Fruit fly (Drosophila melanogaster): ENCODE data around the gene Fhos.

Gene Fhos

DNA sequence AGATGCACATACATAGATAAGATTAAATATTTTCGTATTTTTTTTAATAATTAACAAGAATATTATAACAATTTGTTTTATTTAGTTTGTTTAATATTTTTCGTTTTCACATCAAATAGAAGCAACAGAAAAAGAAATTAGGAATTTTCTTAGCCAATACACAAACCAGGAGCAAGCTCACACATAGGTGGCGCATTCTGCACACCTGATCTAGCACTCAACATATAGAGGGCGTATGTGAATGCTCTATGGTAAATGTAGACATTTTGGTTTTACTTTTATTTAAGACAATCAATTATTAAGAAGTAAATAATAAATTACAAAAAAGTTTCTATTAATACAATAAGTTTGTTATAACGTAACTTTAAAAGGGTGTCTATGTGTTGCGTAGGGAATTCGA is 4.6 kb upstream of the Fhos start (continued):
- TF ChIP-seq Hand (GFP tag; optimal IDR thresholded peaks at IDR 0.05) = no peak
- no peak for TF ChIP-seq ato (GFP tag; IDR thresholded peaks at IDR 0.05; ENCODE audit: partially characterized antibody)
- no peak for TF ChIP-seq CG3281 (GFP tag; optimal IDR thresholded peaks at IDR 0.05)
- no peak for TF ChIP-seq insv (GFP tag; optimal IDR thresholded peaks at IDR 0.05)
- no peak for TF ChIP-seq slp2 (GFP tag; optimal IDR thresholded peaks at IDR 0.05)
- no peak for TF ChIP-seq CG11398 (GFP tag; optimal IDR thresholded peaks at IDR 0.05)
- TF ChIP-seq seq (GFP tag; IDR thresholded peaks at IDR 0.05) = no peak
- TF ChIP-seq amos (GFP tag; IDR thresholded peaks at IDR 0.05; ENCODE audit: partially characterized antibody) = peak; percentile 34
- no peak for TF ChIP-seq NK7.1 (GFP tag; optimal IDR thresholded peaks at IDR 0.05)
- TF ChIP-seq NC2α (GFP tag; optimal IDR thresholded peaks at IDR 0.05) = no peak
- no peak for TF ChIP-seq ro (GFP tag; IDR thresholded peaks at IDR 0.05)
- no peak for TF ChIP-seq CG13287 (GFP tag; IDR thresholded peaks at IDR 0.05; ENCODE audit: partially characterized antibody)
- no peak for TF ChIP-seq crp (GFP tag; optimal IDR thresholded peaks at IDR 0.05)
- peak; percentile 34 for TF ChIP-seq nmo (GFP tag; optimal IDR thresholded peaks at IDR 0.05)
- TF ChIP-seq eve (GFP tag; optimal IDR thresholded peaks at IDR 0.05) = no peak
- no peak for TF ChIP-seq CG7987 (GFP tag; optimal IDR thresholded peaks at IDR 0.05)
- TF ChIP-seq ap (GFP tag; IDR thresholded peaks at IDR 0.05) = 0 out of 2 replicates have a peak, but pooled peaks have one; percentile 14
- TF ChIP-seq CG9215 (GFP tag; IDR thresholded peaks at IDR 0.05) = peak; percentile 35; the same call in 1 of the 2 replicates
- no peak for TF ChIP-seq D19A (tag; optimal IDR thresholded peaks at IDR 0.05)
- no peak for TF ChIP-seq CG13624 (GFP tag; optimal IDR thresholded peaks at IDR 0.05)
- no peak for TF ChIP-seq Jarid2 (GFP tag; optimal IDR thresholded peaks at IDR 0.05)
- peak; percentile 26 for TF ChIP-seq CG30403 (GFP tag; optimal IDR thresholded peaks at IDR 0.05)
- TF ChIP-seq Nf-YC (tag; optimal IDR thresholded peaks at IDR 0.05) = no peak
- no peak for TF ChIP-seq HmgD (GFP tag; optimal IDR thresholded peaks at IDR 0.05)
- no peak for TF ChIP-seq Hr51 (GFP tag; optimal IDR thresholded peaks at IDR 0.05)
- no peak for TF ChIP-seq CG10274 (GFP tag; optimal IDR thresholded peaks at IDR 0.05)
- TF ChIP-seq CG2875 (GFP tag; optimal IDR thresholded peaks at IDR 0.05) = no peak
- no peak for TF ChIP-seq croc (GFP tag; conservative IDR thresholded peaks at IDR 0.05)
- TF ChIP-seq pfk (GFP tag; optimal IDR thresholded peaks at IDR 0.05) = no peak
- TF ChIP-seq CG3847 (GFP tag; IDR thresholded peaks at IDR 0.05) = peak; percentile 53
- no peak for TF ChIP-seq twi (tag; optimal IDR thresholded peaks at IDR 0.05)
- no peak for TF ChIP-seq Bdp1 (GFP tag; optimal IDR thresholded peaks at IDR 0.05)
- no peak; the same call in 1 of the 2 replicates for TF ChIP-seq Ravus (GFP tag; IDR thresholded peaks at IDR 0.05)
- no peak for TF ChIP-seq aop (GFP tag; IDR thresholded peaks at IDR 0.05)
- TF ChIP-seq CG13424 (tag; optimal IDR thresholded peaks at IDR 0.05) = no peak
- no peak for TF ChIP-seq lola (GFP tag; optimal IDR thresholded peaks at IDR 0.05)
- peak; percentile 24 for TF ChIP-seq CG17829 (tag; optimal IDR thresholded peaks at IDR 0.05)
- no peak for TF ChIP-seq pum (GFP tag; optimal IDR thresholded peaks at IDR 0.05)
- TF ChIP-seq CrebB (tag; optimal IDR thresholded peaks at IDR 0.05) = no peak
- TF ChIP-seq zen (tag; optimal IDR thresholded peaks at IDR 0.05) = peak; percentile 22
- TF ChIP-seq repo (GFP tag; optimal IDR thresholded peaks at IDR 0.05) = no peak
- peak; percentile 96 for TF ChIP-seq CG2199 (GFP tag; IDR thresholded peaks at IDR 0.05)
- TF ChIP-seq sna (GFP tag; IDR thresholded peaks at IDR 0.05; ENCODE audit: partially characterized antibody) = no peak
- no peak for TF ChIP-seq Blimp-1 (GFP tag; optimal IDR thresholded peaks at IDR 0.05)
- TF ChIP-seq Atf3 (GFP tag; optimal IDR thresholded peaks at IDR 0.05) = no peak
- no peak for TF ChIP-seq pho (GFP tag; optimal IDR thresholded peaks at IDR 0.05)
- TF ChIP-seq CG12236 (GFP tag; optimal IDR thresholded peaks at IDR 0.05) = no peak
- no peak for TF ChIP-seq Opbp (GFP tag; IDR thresholded peaks at IDR 0.05; ENCODE audit: partially characterized antibody)
- no peak for TF ChIP-seq CG4360 (GFP tag; IDR thresholded peaks at IDR 0.05)
- no peak for TF ChIP-seq Scr (GFP tag; IDR thresholded peaks at IDR 0.05; ENCODE audit: partially characterized antibody)

All from whole organism, embryonic.